Worm (Caenorhabditis elegans): ENCODE measurements around the gene frpr-4.

ce11 chrII:5220648-5221047 is 34.7 kb downstream of the frpr-4 start:
- TF ChIP-seq dpl-1 (GFP tag; optimal IDR thresholded peaks at IDR 0.05) (no peak), nhr-11 (tag; optimal IDR thresholded peaks at IDR 0.05) (no peak), ama-1 (optimal IDR thresholded peaks at IDR 0.05) (no peak), irx-1 (tag; optimal IDR thresholded peaks at IDR 0.05) (no peak), nhr-28 (tag; optimal IDR thresholded peaks at IDR 0.05) (no peak), ztf-11 (tag; optimal IDR thresholded peaks at IDR 0.05) (no peak), ceh-63 (GFP tag; optimal IDR thresholded peaks at IDR 0.05) (no peak), unc-62 (GFP tag; optimal IDR thresholded peaks at IDR 0.05) (no peak), ztf-4 (tag; optimal IDR thresholded peaks at IDR 0.05) (no peak), skn-1 (tag; optimal IDR thresholded peaks at IDR 0.05) (no peak), lir-3 (tag; optimal IDR thresholded peaks at IDR 0.05; ENCODE audit: poor library complexity) (no peak), fos-1 (tag; optimal IDR thresholded peaks at IDR 0.05) (no peak)

Measured in whole organism, L1 larva.